Worm (Caenorhabditis elegans): Measurements from ENCODE around the gene tbc-6.

- no peak for TF ChIP-seq ztf-7 (tag; optimal IDR thresholded peaks at IDR 0.05)
- TF ChIP-seq ama-1 (optimal IDR thresholded peaks at IDR 0.05), result peak; percentile 36
- no peak for TF ChIP-seq egl-27 (tag; optimal IDR thresholded peaks at IDR 0.05)
- no peak for TF ChIP-seq ceh-82 (tag; optimal IDR thresholded peaks at IDR 0.05)
- TF ChIP-seq lin-15B (tag; optimal IDR thresholded peaks at IDR 0.05), result no peak
- peak; percentile 89 for TF ChIP-seq nhr-10 (tag; optimal IDR thresholded peaks at IDR 0.05)
- no peak for TF ChIP-seq nhr-76 (tag; optimal IDR thresholded peaks at IDR 0.05)
- no peak for TF ChIP-seq unc-130 (GFP tag; optimal IDR thresholded peaks at IDR 0.05)
- no peak for TF ChIP-seq lir-3 (tag; optimal IDR thresholded peaks at IDR 0.05)
- TF ChIP-seq skn-1 (tag; optimal IDR thresholded peaks at IDR 0.05), result no peak
- no peak for TF ChIP-seq zip-2 (tag; optimal IDR thresholded peaks at IDR 0.05)
Observed at ce11 chrII:6847917-6848379, at the start of gene tbc-6.

Data from whole organism, L4 larva.